Worm (Caenorhabditis elegans): ENCODE measurements around the gene F08F8.10.

- TF ChIP-seq ztf-11 (tag; optimal IDR thresholded peaks at IDR 0.05) (no peak), mab-5 (tag; optimal IDR thresholded peaks at IDR 0.05) (no peak), nhr-237 (tag; optimal IDR thresholded peaks at IDR 0.05) (no peak)
These were observed 41.8 kb upstream of the F08F8.10 start for ce11 chrIII:7399004-7399403.

Measured in whole organism, mixed stage, embryonic.